Fruit fly (Drosophila melanogaster) whole organism, embryonic: Measurements from ENCODE around the gene Tmhs.

Source experiments
- C15 ChIP-seq: fragments of 200-800 bp; sonication (Bioruptor generic); IDR thresholded peaks from 3 replicates; pipeline ENCODE4 v1.3.6; 2022; ENCODE audit warnings: missing biosample characterization, missing genetic modification characterization
- CG10209 ChIP-seq: fragments of 200-800 bp; sonication (Bioruptor generic); optimal IDR thresholded peaks from 3 replicates; lab custom pipeline; 2017; ENCODE audit warnings: missing biosample characterization, mild to moderate bottlenecking, missing genetic modification characterization, missing genetic modification reagents
- CG10565 ChIP-seq: fragments of 200-800 bp; sonication (Bioruptor generic); optimal IDR thresholded peaks from 3 replicates; lab custom pipeline; 2016; ENCODE audit warnings: missing biosample characterization, mild to moderate bottlenecking, missing genetic modification characterization
- CG11456 ChIP-seq: fragments of 200-800 bp; sonication (Bioruptor generic); IDR thresholded peaks from 3 replicates; pipeline ENCODE4 v1.3.6; 2022; ENCODE audit warnings: missing biosample characterization, missing genetic modification characterization
- CG12155 ChIP-seq: fragments of 200-800 bp; sonication (Bioruptor generic); optimal IDR thresholded peaks from 3 replicates; lab custom pipeline; 2016; ENCODE audit warnings: missing biosample characterization, missing genetic modification characterization
- CG12219 ChIP-seq: fragments of 200-800 bp; sonication (Bioruptor generic); optimal IDR thresholded peaks from 3 replicates; lab custom pipeline; 2018; ENCODE audit warnings: missing biosample characterization, mild to moderate bottlenecking, missing genetic modification characterization
- CG14860 ChIP-seq: fragments of 200-800 bp; sonication (Bioruptor generic); IDR thresholded peaks from 3 replicates; pipeline ENCODE4 v1.3.6; 2022; ENCODE audit warnings: missing biosample characterization, missing genetic modification characterization; ENCODE audit not compliant: partially characterized antibody
- CG15514 ChIP-seq: fragments of 200-800 bp; sonication (Bioruptor generic); optimal IDR thresholded peaks from 3 replicates; lab custom pipeline; 2017; ENCODE audit warnings: missing biosample characterization, missing genetic modification characterization, mild to moderate bottlenecking, moderate library complexity, missing genetic modification reagents
- CG17568 ChIP-seq: fragments of 200-800 bp; sonication (Bioruptor generic); optimal IDR thresholded peaks from 2 replicates; lab custom pipeline; 2018; ENCODE audit warnings: missing biosample characterization, mild to moderate bottlenecking, missing genetic modification characterization, moderate library complexity
- CG17612 ChIP-seq: fragments of 200-800 bp; sonication (Bioruptor generic); IDR thresholded peaks from 2 replicates; pipeline ENCODE4 v1.3.6; 2022; ENCODE audit warnings: missing biosample characterization, missing genetic modification characterization
- CG1792 ChIP-seq: fragments of 200-800 bp; sonication (Bioruptor generic); optimal IDR thresholded peaks from 2 replicates; lab custom pipeline; 2016; ENCODE audit warnings: missing biosample characterization, missing genetic modification characterization
- CG2116 ChIP-seq: fragments of 200-800 bp; sonication (Bioruptor generic); optimal IDR thresholded peaks from 3 replicates; lab custom pipeline; 2018; ENCODE audit warnings: missing biosample characterization, mild to moderate bottlenecking, missing genetic modification characterization
- CG30403 ChIP-seq: fragments of 200-800 bp; sonication (Bioruptor generic); optimal IDR thresholded peaks from 3 replicates; lab custom pipeline; 2016; ENCODE audit warnings: missing biosample characterization, missing genetic modification characterization
- CG34224 ChIP-seq: fragments of 200-800 bp; sonication (Bioruptor generic); IDR thresholded peaks from 3 replicates; pipeline ENCODE4 v1.3.6; 2022; ENCODE audit warnings: missing biosample characterization, missing genetic modification characterization; ENCODE audit not compliant: partially characterized antibody
- CG4617 ChIP-seq: fragments of 200-800 bp; sonication (Bioruptor generic); optimal IDR thresholded peaks from 3 replicates; lab custom pipeline; 2016; ENCODE audit warnings: missing biosample characterization, missing genetic modification characterization, borderline replicate concordance
- CG4854 ChIP-seq: fragments of 200-800 bp; sonication (Bioruptor generic); optimal IDR thresholded peaks from 2 replicates; lab custom pipeline; 2016; ENCODE audit warnings: missing biosample characterization, missing genetic modification characterization, inconsistent platforms
- CG6254 ChIP-seq: fragments of 200-800 bp; sonication (Bioruptor generic); optimal IDR thresholded peaks from 3 replicates; lab custom pipeline; 2017; ENCODE audit warnings: mild to moderate bottlenecking, missing biosample characterization, missing genetic modification reagents, missing genetic modification characterization
- CG7839 ChIP-seq: fragments of 200-800 bp; sonication (Bioruptor generic); optimal IDR thresholded peaks from 3 replicates; lab custom pipeline; 2018; ENCODE audit warnings: missing biosample characterization, mild to moderate bottlenecking, missing genetic modification characterization, moderate library complexity
- CG8388 ChIP-seq: fragments of 200-800 bp; sonication (Bioruptor generic); optimal IDR thresholded peaks from 2 replicates; lab custom pipeline; 2019; ENCODE audit warnings: missing biosample characterization, mild to moderate bottlenecking, missing genetic modification characterization, moderate library complexity
- CG8924 ChIP-seq: fragments of 200-800 bp; optimal IDR thresholded peaks from 3 replicates; lab custom pipeline; 2019; ENCODE audit warnings: missing biosample characterization, mild to moderate bottlenecking, missing genetic modification characterization, moderate library complexity
- CG9797 ChIP-seq: fragments of 200-800 bp; sonication (Bioruptor generic); optimal IDR thresholded peaks from 3 replicates; lab custom pipeline; 2018; ENCODE audit warnings: missing biosample characterization, mild to moderate bottlenecking, missing genetic modification characterization
- E2f2 ChIP-seq: fragments of 200-800 bp; sonication (Bioruptor generic); IDR thresholded peaks from 2 replicates; pipeline ENCODE4 v1.3.6; 2022; ENCODE audit warnings: missing biosample characterization, missing genetic modification characterization
- Fer3 ChIP-seq: fragments of 200-800 bp; sonication (Bioruptor generic); optimal IDR thresholded peaks from 2 replicates; lab custom pipeline; 2018; ENCODE audit warnings: missing biosample characterization, mild to moderate bottlenecking, missing genetic modification characterization, moderate library complexity
- Hand ChIP-seq: fragments of 200-800 bp; sonication (Bioruptor generic); optimal IDR thresholded peaks from 2 replicates; lab custom pipeline; 2017; ENCODE audit warnings: mild to moderate bottlenecking, missing biosample characterization, missing genetic modification reagents, missing genetic modification characterization
- HmgD ChIP-seq: fragments of 200-800 bp; sonication (Bioruptor generic); optimal IDR thresholded peaks from 3 replicates; lab custom pipeline; 2016; ENCODE audit warnings: missing biosample characterization, missing genetic modification characterization
- Hr3 ChIP-seq: fragments of 200-800 bp; sonication (Bioruptor generic); optimal IDR thresholded peaks from 3 replicates; lab custom pipeline; 2016; ENCODE audit warnings: missing biosample characterization, missing genetic modification characterization
- Hr39 ChIP-seq: fragments of >200 bp; optimal IDR thresholded peaks from 2 replicates; lab custom pipeline; 2017
- Lim3 ChIP-seq: fragments of 200-800 bp; sonication (Bioruptor generic); IDR thresholded peaks from 2 replicates; pipeline ENCODE4 v1.3.6; 2022; ENCODE audit warnings: missing biosample characterization, missing genetic modification characterization
- Med ChIP-seq: fragments of 200-800 bp; sonication (Bioruptor generic); peaks from one replicate; lab custom pipeline; 2016; ENCODE audit warnings: missing biosample characterization, missing genetic modification characterization, mild to moderate bottlenecking, inconsistent platforms, moderate library complexity
- Nf-YB ChIP-seq: fragments of 200-800 bp; sonication (Bioruptor generic); optimal IDR thresholded peaks from 3 replicates; lab custom pipeline; 2019; ENCODE audit warnings: missing biosample characterization, mild to moderate bottlenecking, missing genetic modification characterization, moderate library complexity
- Nf-YC ChIP-seq: fragments of 200-800 bp; optimal IDR thresholded peaks from 3 replicates; lab custom pipeline; 2019; ENCODE audit warnings: missing biosample characterization, mild to moderate bottlenecking, missing genetic modification characterization, moderate library complexity
- Six4 ChIP-seq: fragments of 200-800 bp; sonication (Bioruptor generic); optimal IDR thresholded peaks from 2 replicates; lab custom pipeline; 2016; ENCODE audit warnings: missing biosample characterization, missing genetic modification characterization
- Stat92E ChIP-seq, 3 experiments: fragments of >200 bp in 2 of 3; fragments of 200-800 bp in 1 of 3; sonication (Bioruptor generic) in 1 of 3; optimal IDR thresholded peaks; 2 replicates each; lab custom pipeline; 2017 to 2019; ENCODE audit warnings: missing biosample characterization in 3 of 3, missing genetic modification characterization in 3 of 3, mild to moderate bottlenecking in 1 of 3, moderate library complexity in 1 of 3
- ara ChIP-seq: fragments of 200-800 bp; sonication (Bioruptor generic); IDR thresholded peaks from 2 replicates; pipeline ENCODE4 v1.3.6; 2022; ENCODE audit warnings: missing biosample characterization, missing genetic modification characterization
- bab2 ChIP-seq: fragments of 200-800 bp; sonication (Bioruptor generic); optimal IDR thresholded peaks from 2 replicates; lab custom pipeline; 2016; ENCODE audit warnings: missing biosample characterization, missing genetic modification characterization
- chinmo ChIP-seq: fragments of 200-800 bp; sonication (Bioruptor generic); IDR thresholded peaks from 4 replicates; pipeline ENCODE4 v1.3.6; 2022; ENCODE audit warnings: missing biosample characterization, missing genetic modification characterization; ENCODE audit not compliant: partially characterized antibody
- ci ChIP-seq: fragments of 200-800 bp; sonication (Bioruptor generic); IDR thresholded peaks from 3 replicates; pipeline ENCODE4 v1.3.6; 2022; ENCODE audit warnings: missing biosample characterization, missing genetic modification characterization
- da ChIP-seq: fragments of 200-800 bp; sonication (Bioruptor generic); optimal IDR thresholded peaks from 2 replicates; lab custom pipeline; 2016; ENCODE audit warnings: missing biosample characterization, missing genetic modification characterization
- dysf ChIP-seq: fragments of 200-800 bp; sonication (Bioruptor generic); IDR thresholded peaks from 3 replicates; pipeline ENCODE4 v1.3.6; 2022; ENCODE audit warnings: missing biosample characterization, missing genetic modification characterization
- ftz-f1 ChIP-seq: fragments of 200-800 bp; sonication (Bioruptor generic); optimal IDR thresholded peaks from 2 replicates; lab custom pipeline; 2016; ENCODE audit warnings: missing biosample characterization, missing genetic modification characterization
- nmo ChIP-seq: fragments of 200-800 bp; sonication (Bioruptor generic); optimal IDR thresholded peaks from 2 replicates; lab custom pipeline; 2018; ENCODE audit warnings: missing biosample characterization, mild to moderate bottlenecking, missing genetic modification characterization, moderate library complexity
- pb ChIP-seq: fragments of 200-800 bp; sonication (Bioruptor generic); optimal IDR thresholded peaks from 3 replicates; lab custom pipeline; 2016; ENCODE audit warnings: missing biosample characterization, missing genetic modification characterization
- row ChIP-seq: fragments of 200-800 bp; sonication (Bioruptor generic); IDR thresholded peaks from 3 replicates; pipeline ENCODE4 v1.3.6; 2022; ENCODE audit warnings: missing biosample characterization, missing genetic modification characterization
- run ChIP-seq: fragments of 200-800 bp; sonication (Bioruptor generic); optimal IDR thresholded peaks from 3 replicates; lab custom pipeline; 2018; ENCODE audit warnings: missing biosample characterization, mild to moderate bottlenecking, missing genetic modification characterization
- sd ChIP-seq: fragments of 200-800 bp; sonication (Bioruptor generic); optimal IDR thresholded peaks from 3 replicates; lab custom pipeline; 2018; ENCODE audit warnings: missing biosample characterization, mild to moderate bottlenecking, missing genetic modification characterization, moderate library complexity
- stc ChIP-seq: fragments of 200-800 bp; sonication (Bioruptor generic); IDR thresholded peaks from 2 replicates; pipeline ENCODE4 v1.3.6; 2022; ENCODE audit warnings: missing biosample characterization, missing genetic modification characterization
- stwl ChIP-seq: fragments of 200-800 bp; sonication (Bioruptor generic); optimal IDR thresholded peaks from 3 replicates; lab custom pipeline; 2018; ENCODE audit warnings: missing biosample characterization, mild to moderate bottlenecking, missing genetic modification characterization, moderate library complexity
- tgo ChIP-seq: fragments of 200-800 bp; sonication (Bioruptor generic); IDR thresholded peaks from 3 replicates; pipeline ENCODE4 v1.3.6; 2022; ENCODE audit warnings: missing biosample characterization, missing genetic modification characterization
- trem ChIP-seq: fragments of 200-800 bp; optimal IDR thresholded peaks from 3 replicates; lab custom pipeline; 2019; ENCODE audit warnings: missing biosample characterization, mild to moderate bottlenecking, missing genetic modification characterization, moderate library complexity
- vvl ChIP-seq: fragments of 200-800 bp; sonication (Bioruptor generic); IDR thresholded peaks from 2 replicates; pipeline ENCODE4 v1.3.6; 2022; ENCODE audit warnings: missing biosample characterization, missing genetic modification characterization
- yki ChIP-seq: fragments of >200 bp; optimal IDR thresholded peaks from 3 replicates; lab custom pipeline; 2018
- zen ChIP-seq: fragments of 200-800 bp; sonication (Bioruptor generic); optimal IDR thresholded peaks from 3 replicates; lab custom pipeline; 2018; ENCODE audit warnings: missing biosample characterization, mild to moderate bottlenecking, missing genetic modification characterization, moderate library complexity

The Tmhs gene

dm6 chr3L:1890941-1891340, 5.5 kb downstream of the Tmhs start (continued):
- TF ChIP-seq Six4 (GFP tag; lab: Kevin White, UChicago) (no peak), Fer3 (tag; lab: Kevin White, UChicago) (no peak), nmo (peak; percentile 1), dysf (GFP tag; lab: Robert Waterston, UW) (no peak), vvl (peak; percentile 43; the same call in 1 of the 2 replicates), CG10565 (GFP tag; lab: Kevin White, UChicago) (no peak), sd (tag; lab: Kevin White, UChicago) (no peak), E2f2 (GFP tag; lab: Robert Waterston, UW) (peak; percentile 87), CG17612 (GFP tag; lab: Robert Waterston, UW) (no peak), ftz-f1 (GFP tag; lab: Kevin White, UChicago) (no peak), Med (GFP tag; lab: Kevin White, UChicago) (peak; percentile 66), CG34224 (no peak), HmgD (GFP tag; lab: Kevin White, UChicago) (peak; percentile 11), Hr3 (GFP tag; lab: Kevin White, UChicago) (no peak), row (GFP tag; lab: Robert Waterston, UW) (peak; percentile 51; the same call in 1 of the 3 replicates), Hand (GFP tag; lab: Kevin White, UChicago) (no peak), tgo (GFP tag; lab: Robert Waterston, UW) (no peak), CG17568 (GFP tag; lab: Kevin White, UChicago) (no peak), CG14860 (no peak; the same call in 2 of the 3 replicates), bab2 (GFP tag; lab: Kevin White, UChicago) (no peak), CG9797 (GFP tag; lab: Kevin White, UChicago) (no peak), chinmo (GFP tag; lab: Robert Waterston, UW) (0 out of 4 replicates have a peak, but pooled peaks have one; percentile 46), CG10209 (GFP tag; lab: Kevin White, UChicago) (no peak), CG8924 (tag; lab: Kevin White, UChicago) (no peak), CG15514 (peak; percentile 38), yki (no peak), trem (no peak), CG12219 (no peak), Nf-YB (no peak), Nf-YC (no peak), CG8388 (GFP tag; lab: Kevin White, UChicago) (no peak), CG2116 (GFP tag; lab: Kevin White, UChicago) (no peak), CG12155 (GFP tag; lab: Kevin White, UChicago) (peak; percentile 83), Lim3 (no peak), CG1792 (GFP tag; lab: Kevin White, UChicago) (no peak), stc (GFP tag; lab: Robert Waterston, UW) (no peak), run (tag; lab: Kevin White, UChicago) (no peak), Stat92E (GFP tag; optimal IDR thresholded peaks at IDR 0.05; lab: Kevin White, UChicago) (no peak), ci (GFP tag; lab: Robert Waterston, UW) (0 out of 3 replicates have a peak, but pooled peaks have one; percentile 5), stwl (tag; lab: Kevin White, UChicago) (peak; percentile 55), CG4854 (no peak), pb (GFP tag; lab: Kevin White, UChicago) (no peak), ara (no peak), CG7839 (no peak), C15 (no peak), zen (peak; percentile 15), CG30403 (GFP tag; lab: Kevin White, UChicago) (no peak), CG11456 (GFP tag; lab: Robert Waterston, UW) (no peak), CG6254 (GFP tag; lab: Kevin White, UChicago) (no peak), Hr39 (lab: Kevin White, UChicago) (no peak), da (GFP tag; lab: Kevin White, UChicago) (no peak), CG4617 (GFP tag; lab: Kevin White, UChicago) (no peak)
